Fruit fly (Drosophila melanogaster): ENCODE data around the gene Cyp6d5.
A peak's percentile ranks its signal among the peaks of the same experiment; 100 is the strongest.

The Cyp6d5 gene

DNA sequence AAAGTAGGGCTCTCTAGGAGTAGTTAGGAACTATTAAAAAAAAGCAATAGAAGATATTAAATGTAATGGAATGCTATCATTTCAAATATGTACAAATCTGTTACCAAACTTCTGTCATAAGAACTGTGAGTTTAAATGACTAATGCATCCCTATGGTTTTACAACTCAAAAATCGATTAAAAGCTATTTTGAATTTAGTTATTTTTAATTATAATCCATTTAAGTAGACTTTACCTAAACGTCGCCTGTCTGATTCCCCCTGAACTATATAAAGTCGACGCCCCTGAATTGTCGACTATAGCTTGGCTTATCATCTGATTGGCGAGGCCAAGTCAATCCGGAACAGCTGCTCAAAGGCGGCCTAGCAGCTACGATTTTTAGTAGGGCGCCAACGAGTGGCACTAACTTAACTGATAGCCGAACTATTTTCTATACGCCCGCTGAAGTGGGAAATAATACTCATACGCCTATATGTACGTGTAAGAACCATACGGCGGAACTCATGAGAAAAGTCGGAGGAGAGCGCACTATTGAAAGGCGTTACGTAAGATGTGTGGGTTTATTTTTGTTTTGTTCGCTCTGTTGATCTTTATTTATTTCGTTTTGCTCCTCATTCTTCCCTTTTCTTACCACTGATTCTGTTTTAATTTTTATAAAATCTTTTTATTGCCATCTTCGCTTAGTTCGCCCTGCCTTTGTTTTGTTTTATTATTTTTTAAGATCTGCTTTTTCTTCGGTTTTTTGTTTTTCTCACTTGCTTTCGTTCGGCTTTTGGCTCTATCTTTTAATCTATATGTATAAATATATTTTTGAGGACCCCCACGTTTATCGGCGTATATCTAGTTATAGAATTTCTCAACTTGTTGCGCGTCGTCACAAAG lies 33.2 kb downstream of the Cyp6d5 start (continued):
- TF ChIP-seq CkIIα-i1 (GFP tag; IDR thresholded peaks at IDR 0.05), result no peak
- TF ChIP-seq insv (GFP tag; optimal IDR thresholded peaks at IDR 0.05), result no peak
- no peak for TF ChIP-seq CG15011 (GFP tag; optimal IDR thresholded peaks at IDR 0.05)
- no peak for TF ChIP-seq CG7745 (tag; optimal IDR thresholded peaks at IDR 0.05)
- TF ChIP-seq slp2 (GFP tag; optimal IDR thresholded peaks at IDR 0.05), result no peak
- peak in 1 of 2 experiments; percentile 8 for TF ChIP-seq crp (GFP tag; optimal IDR thresholded peaks at IDR 0.05)
- peak; percentile 39 for TF ChIP-seq CG4820 (GFP tag; optimal IDR thresholded peaks at IDR 0.05)
- no peak for TF ChIP-seq CG8281 (tag; optimal IDR thresholded peaks at IDR 0.05)
- TF ChIP-seq pfk (GFP tag; optimal IDR thresholded peaks at IDR 0.05), result no peak
- TF ChIP-seq CTCF (GFP tag; optimal IDR thresholded peaks at IDR 0.05), result no peak
- no peak for TF ChIP-seq Ada2b (GFP tag; IDR thresholded peaks at IDR 0.05)
- peak in 1 of 2 experiments; percentile 19 for TF ChIP-seq Eip74EF (GFP tag; optimal IDR thresholded peaks at IDR 0.05)
- TF ChIP-seq trem (tag; optimal IDR thresholded peaks at IDR 0.05), result no peak
- TF ChIP-seq hb (GFP tag; IDR thresholded peaks at IDR 0.05; ENCODE audit: partially characterized antibody), result no peak
- TF ChIP-seq eve (GFP tag; optimal IDR thresholded peaks at IDR 0.05), result no peak
- TF ChIP-seq CG4854 (GFP tag; optimal IDR thresholded peaks at IDR 0.05), result peak; percentile 21
- TF ChIP-seq fd102C (GFP tag; optimal IDR thresholded peaks at IDR 0.05), result no peak
- no peak for TF ChIP-seq kni (GFP tag; optimal IDR thresholded peaks at IDR 0.05)
- TF ChIP-seq CG17385 (GFP tag; optimal IDR thresholded peaks at IDR 0.05), result peak; percentile 9
- TF ChIP-seq Asciz (GFP tag; optimal IDR thresholded peaks at IDR 0.05), result peak; percentile 56
- TF ChIP-seq fd96Cb (tag; optimal IDR thresholded peaks at IDR 0.05), result peak; percentile 23
- peak; percentile 52 for TF ChIP-seq Oli (tag; optimal IDR thresholded peaks at IDR 0.05)
- peak; percentile 65 for TF ChIP-seq CG31441 (GFP tag; IDR thresholded peaks at IDR 0.05)
- TF ChIP-seq Taf1 (GFP tag; IDR thresholded peaks at IDR 0.05), result no peak
- no peak for TF ChIP-seq Ets65A (GFP tag)
- no peak for TF ChIP-seq gcm2 (GFP tag; optimal IDR thresholded peaks at IDR 0.05)
- peak; percentile 23 for TF ChIP-seq CG12391 (tag; optimal IDR thresholded peaks at IDR 0.05)
- TF ChIP-seq Usf (GFP tag; optimal IDR thresholded peaks at IDR 0.05), result peak; percentile 6
- no peak for TF ChIP-seq Dfd (GFP tag; optimal IDR thresholded peaks at IDR 0.05)
- peak; percentile 30 for TF ChIP-seq PHDP (tag; optimal IDR thresholded peaks at IDR 0.05)
- peak; percentile 46; the same call in 1 of the 2 replicates for TF ChIP-seq CG9932 (GFP tag; IDR thresholded peaks at IDR 0.05)
- TF ChIP-seq BEAF-32 (GFP tag; optimal IDR thresholded peaks at IDR 0.05), result no peak
- TF ChIP-seq HLH54F (GFP tag; optimal IDR thresholded peaks at IDR 0.05), result peak; percentile 0
- TF ChIP-seq maf-S (GFP tag; optimal IDR thresholded peaks at IDR 0.05), result no peak
- peak; percentile 52 for TF ChIP-seq Fer3 (tag; optimal IDR thresholded peaks at IDR 0.05)
- TF ChIP-seq Trl (optimal IDR thresholded peaks at IDR 0.05), result peak; percentile 5 to 17
- TF ChIP-seq Trl (GFP tag; optimal IDR thresholded peaks at IDR 0.05), result no peak
- TF ChIP-seq TFAM (GFP tag; optimal IDR thresholded peaks at IDR 0.05), result no peak
- peak; percentile 39; the same call in 1 of the 3 replicates for TF ChIP-seq CG7357 (GFP tag; IDR thresholded peaks at IDR 0.05)
- no peak for TF ChIP-seq CG12236 (GFP tag; optimal IDR thresholded peaks at IDR 0.05)
- no peak for TF ChIP-seq zen (tag; optimal IDR thresholded peaks at IDR 0.05)
- TF ChIP-seq Spps (tag; optimal IDR thresholded peaks at IDR 0.05), result no peak
- no peak for TF ChIP-seq CG7271 (tag; optimal IDR thresholded peaks at IDR 0.05)
- no peak for TF ChIP-seq CG2116 (GFP tag; optimal IDR thresholded peaks at IDR 0.05)
- peak; percentile 67 for TF ChIP-seq CG2120 (GFP tag; optimal IDR thresholded peaks at IDR 0.05)
- no peak for TF ChIP-seq vfl (GFP tag; optimal IDR thresholded peaks at IDR 0.05)
- peak; percentile 35 for TF ChIP-seq CG18619 (GFP tag; optimal IDR thresholded peaks at IDR 0.05)
- TF ChIP-seq pb (GFP tag; optimal IDR thresholded peaks at IDR 0.05), result no peak
- 0 out of 4 replicates have a peak, but pooled peaks have one; percentile 39 for TF ChIP-seq chinmo (GFP tag; IDR thresholded peaks at IDR 0.05; ENCODE audit: partially characterized antibody)

Measured in whole organism, embryonic.